Fruit fly (Drosophila melanogaster) whole organism, larva: ENCODE data around the gene PIP4K.

Experiments used
- noc ChIP-seq: fragments of 200-800 bp; sonication (Bioruptor generic); optimal IDR thresholded peaks from 3 replicates; lab custom pipeline; 2019; ENCODE audit warnings: missing biosample characterization, mild to moderate bottlenecking, missing genetic modification characterization, moderate library complexity

Gene PIP4K

dm6 chr4:1196653-1197161 is at the start of gene PIP4K:
Gene PIP4K (minus strand): TSS chr4:1196848.
- TF ChIP-seq noc (tag; lab: Kevin White, UChicago), result no peak

- TF ChIP-seq noc (tag; lab: Kevin White, UChicago), result no peak
These were observed 41.6 kb upstream of the PIP4K start for dm6 chr4:1238252-1238651.

- TF ChIP-seq noc (tag; lab: Kevin White, UChicago), result no peak
These were observed 38.1 kb upstream of the PIP4K start for dm6 chr4:1234749-1235148.

dm6 chr4:1233351-1233750 is 36.7 kb upstream of the PIP4K start:
- no peak for TF ChIP-seq noc (tag; lab: Kevin White, UChicago)

- no peak for TF ChIP-seq noc (tag; lab: Kevin White, UChicago)
These were observed 35.1 kb upstream of the PIP4K start for dm6 chr4:1231648-1232286.

- TF ChIP-seq noc (tag; lab: Kevin White, UChicago), result no peak
These were observed 33.9 kb upstream of the PIP4K start, which contains the start of the genes Dyrk3 and Cadps for dm6 chr4:1230564-1230964. Gene Dyrk3 (minus strand): TSS chr4:1230713. Gene Cadps (plus strand): TSS chr4:1230837.

- no peak for TF ChIP-seq noc (tag; lab: Kevin White, UChicago)
These were observed 28.5 kb upstream of the PIP4K start for dm6 chr4:1225185-1225584.

dm6 chr4:1224232-1224631 is 27.6 kb upstream of the PIP4K start:
- no peak for TF ChIP-seq noc (tag; lab: Kevin White, UChicago)

- no peak for TF ChIP-seq noc (tag; lab: Kevin White, UChicago)
These were observed 22.2 kb upstream of the PIP4K start for dm6 chr4:1218723-1219398.

- no peak for TF ChIP-seq noc (tag; lab: Kevin White, UChicago)
These were observed 2.5 kb upstream of the PIP4K start for dm6 chr4:1199178-1199577.

dm6 chr4:1198599-1198998 is 2.0 kb upstream of the PIP4K start, which contains the start of gene Mitf:
Gene Mitf (plus strand): TSS chr4:1198852.
- no peak for TF ChIP-seq noc (tag; lab: Kevin White, UChicago)

dm6 chr4:1191630-1192029 is 5.0 kb downstream of the PIP4K start:
- no peak for TF ChIP-seq noc (tag; lab: Kevin White, UChicago)

dm6 chr4:1186828-1187227 is 9.8 kb downstream of the PIP4K start:
- TF ChIP-seq noc (tag; lab: Kevin White, UChicago), result no peak

dm6 chr4:1185468-1185867 is 11.2 kb downstream of the PIP4K start, which contains the start of gene CG33521:
Gene CG33521 (plus strand): TSS chr4:1185768.
- TF ChIP-seq noc (tag; lab: Kevin White, UChicago), result no peak

- no peak for TF ChIP-seq noc (tag; lab: Kevin White, UChicago)
These were observed 13.8 kb downstream of the PIP4K start for dm6 chr4:1182809-1183208.

- TF ChIP-seq noc (tag; lab: Kevin White, UChicago), result no peak
These were observed 15.0 kb downstream of the PIP4K start, which contains the start of gene pho for dm6 chr4:1181591-1182125. Gene pho (minus strand): TSS chr4:1181628.
